Worm (Caenorhabditis elegans): ENCODE data around the gene col-84.

DNA sequence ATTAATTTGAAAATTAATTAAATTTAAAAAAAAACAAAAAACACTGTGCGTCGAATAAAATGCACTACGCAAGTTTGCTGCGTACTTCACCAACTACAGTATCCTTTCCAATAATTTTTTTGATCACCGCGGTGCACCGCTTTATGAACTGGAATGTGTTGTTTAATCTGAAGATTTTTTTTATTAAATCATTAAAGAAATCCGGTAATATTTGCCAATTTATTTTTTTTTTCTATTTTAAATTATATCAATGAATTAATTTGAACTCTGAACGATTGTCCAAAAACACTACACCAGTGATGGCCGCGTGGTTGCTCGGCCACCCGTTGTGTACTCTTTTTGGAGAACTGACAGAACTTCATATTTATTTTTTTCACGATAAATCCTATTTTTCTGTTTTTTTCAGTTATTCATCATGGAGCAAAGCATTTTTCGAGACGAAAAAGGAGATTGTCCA lies 7.7 kb upstream of the col-84 start, which contains the start of gene K12D12.5:
- TF ChIP-seq ztf-3 (GFP tag; optimal IDR thresholded peaks at IDR 0.05) (no peak), ama-1 (optimal IDR thresholded peaks at IDR 0.05) (no peak), ama-1 (GFP tag; optimal IDR thresholded peaks at IDR 0.05) (no peak), ceh-91 (GFP tag; IDR thresholded peaks at IDR 0.05) (0 out of 2 replicates have a peak, but pooled peaks have one; percentile 56), bed-1 (GFP tag; IDR thresholded peaks at IDR 0.05) (no peak), F49E8.2 (tag; optimal IDR thresholded peaks at IDR 0.05; ENCODE audit: insufficient read depth) (peak; percentile 40), bed-2 (GFP tag; IDR thresholded peaks at IDR 0.05) (peak; percentile 67)
